Fruit fly (Drosophila melanogaster) whole organism, prepupa: ENCODE data around the gene Acer.
A peak's percentile ranks its signal among the peaks of the same experiment; 100 is the strongest.

Source experiments
- CG11294 ChIP-seq: fragments of 200-800 bp; sonication (Bioruptor generic); IDR thresholded peaks from 2 replicates; pipeline ENCODE4 v1.3.6; 2022; ENCODE audit warnings: missing biosample characterization, missing genetic modification characterization
- CG11762 ChIP-seq: fragments of 200-800 bp; sonication (Bioruptor generic); optimal IDR thresholded peaks from 3 replicates; lab custom pipeline; 2016; ENCODE audit warnings: missing biosample characterization, missing genetic modification characterization; ENCODE audit not compliant: insufficient read depth
- CG15336 ChIP-seq: fragments of 200-800 bp; sonication (Bioruptor generic); IDR thresholded peaks from 2 replicates; pipeline ENCODE4 v1.3.6; 2022; ENCODE audit warnings: missing biosample characterization, missing genetic modification characterization
- CG3032 ChIP-seq: fragments of 200-800 bp; optimal IDR thresholded peaks from 2 replicates; lab custom pipeline; 2019; ENCODE audit warnings: missing biosample characterization, mild to moderate bottlenecking, missing genetic modification characterization, moderate library complexity
- CG31627 ChIP-seq: fragments of 200-800 bp; sonication (Bioruptor generic); optimal IDR thresholded peaks from 3 replicates; lab custom pipeline; 2016; ENCODE audit warnings: missing biosample characterization, missing genetic modification characterization
- CG32006 ChIP-seq: fragments of 200-800 bp; sonication (Bioruptor generic); optimal IDR thresholded peaks from 3 replicates; lab custom pipeline; 2017; ENCODE audit warnings: missing biosample characterization, mild to moderate bottlenecking, missing genetic modification characterization
- CG34406 ChIP-seq: fragments of 200-800 bp; sonication (Bioruptor generic); optimal IDR thresholded peaks from 3 replicates; lab custom pipeline; 2016; ENCODE audit warnings: missing biosample characterization, missing genetic modification characterization
- CG3919 ChIP-seq: fragments of 200-800 bp; sonication (Bioruptor generic); optimal IDR thresholded peaks from 3 replicates; lab custom pipeline; 2016; ENCODE audit warnings: missing biosample characterization, missing genetic modification characterization
- CG6163 ChIP-seq: fragments of 200-800 bp; sonication (Bioruptor generic); IDR thresholded peaks from 3 replicates; pipeline ENCODE4 v1.3.6; 2022; ENCODE audit warnings: missing biosample characterization, missing genetic modification characterization
- CG6808 ChIP-seq: fragments of 200-800 bp; sonication (Bioruptor generic); optimal IDR thresholded peaks from 3 replicates; lab custom pipeline; 2017; ENCODE audit warnings: missing biosample characterization, missing genetic modification characterization, mild to moderate bottlenecking, moderate library complexity, missing genetic modification reagents
- CG7368 ChIP-seq: fragments of 200-800 bp; sonication (Bioruptor generic); optimal IDR thresholded peaks from 3 replicates; lab custom pipeline; 2016; ENCODE audit warnings: missing biosample characterization, missing genetic modification characterization
- CG8119 ChIP-seq: fragments of 200-800 bp; sonication (Bioruptor generic); IDR thresholded peaks from 3 replicates; pipeline ENCODE4 v1.3.6; 2022; ENCODE audit warnings: missing biosample characterization, missing genetic modification characterization
- CG8632 ChIP-seq: fragments of 200-800 bp; sonication (Bioruptor generic); optimal IDR thresholded peaks from 3 replicates; lab custom pipeline; 2016; ENCODE audit warnings: missing biosample characterization, missing genetic modification characterization
- CG9139 ChIP-seq: fragments of 200-800 bp; sonication (Bioruptor generic); optimal IDR thresholded peaks from 3 replicates; lab custom pipeline; 2017; ENCODE audit warnings: missing biosample characterization, mild to moderate bottlenecking, missing genetic modification characterization
- Eip75B ChIP-seq: fragments of 200-800 bp; sonication (Bioruptor generic); optimal IDR thresholded peaks from 3 replicates; lab custom pipeline; 2016; ENCODE audit warnings: missing biosample characterization, missing genetic modification characterization
- Eip78C ChIP-seq: fragments of 200-800 bp; sonication (Bioruptor generic); peaks from one replicate; lab custom pipeline; 2016; ENCODE audit warnings: missing biosample characterization, missing genetic modification characterization
- Ets96B ChIP-seq: fragments of 200-800 bp; optimal IDR thresholded peaks from 2 replicates; lab custom pipeline; 2019; ENCODE audit warnings: missing biosample characterization, mild to moderate bottlenecking, missing genetic modification characterization, moderate library complexity
- Gug ChIP-seq: fragments of 200-800 bp; sonication (Bioruptor generic); IDR thresholded peaks from 2 replicates; pipeline ENCODE4 v1.3.6; 2022; ENCODE audit warnings: missing biosample characterization, missing genetic modification characterization
- Hr38 ChIP-seq: sonication (Bioruptor generic); optimal IDR thresholded peaks from 2 replicates; lab custom pipeline; 2016; ENCODE audit warnings: missing biosample characterization, missing genetic modification characterization
- Lpt ChIP-seq: fragments of 200-800 bp; sonication (Bioruptor generic); optimal IDR thresholded peaks from 3 replicates; lab custom pipeline; 2016; ENCODE audit warnings: missing biosample characterization, missing genetic modification characterization
- Met ChIP-seq: fragments of 200-800 bp; sonication (Bioruptor generic); optimal IDR thresholded peaks from 3 replicates; lab custom pipeline; 2016; ENCODE audit warnings: missing biosample characterization, missing genetic modification characterization
- OdsH ChIP-seq: fragments of 200-800 bp; sonication (Bioruptor generic); optimal IDR thresholded peaks from 3 replicates; lab custom pipeline; 2016; ENCODE audit warnings: missing biosample characterization, missing genetic modification characterization
- Smox ChIP-seq: fragments of 200-800 bp; sonication (Bioruptor generic); optimal IDR thresholded peaks from 3 replicates; lab custom pipeline; 2016; ENCODE audit warnings: missing biosample characterization, missing genetic modification characterization
- Sox102F ChIP-seq: fragments of 200-800 bp; sonication (Bioruptor generic); optimal IDR thresholded peaks from 2 replicates; lab custom pipeline; 2016; ENCODE audit warnings: missing biosample characterization, mild to moderate bottlenecking, missing genetic modification characterization
- achi ChIP-seq: fragments of 200-800 bp; sonication (Bioruptor generic); optimal IDR thresholded peaks from 3 replicates; lab custom pipeline; 2016; ENCODE audit warnings: missing biosample characterization, missing genetic modification characterization
- cyc ChIP-seq: fragments of 200-800 bp; sonication (Bioruptor generic); optimal IDR thresholded peaks from 3 replicates; lab custom pipeline; 2016; ENCODE audit warnings: missing biosample characterization, missing genetic modification characterization
- dsx ChIP-seq: fragments of 200-800 bp; optimal IDR thresholded peaks from 3 replicates; lab custom pipeline; 2019; ENCODE audit warnings: missing biosample characterization, mild to moderate bottlenecking, missing genetic modification characterization, moderate library complexity; ENCODE audit not compliant: poor library complexity, severe bottlenecking
- esn ChIP-seq: fragments of 200-800 bp; sonication (Bioruptor generic); optimal IDR thresholded peaks from 2 replicates; lab custom pipeline; 2016; ENCODE audit warnings: missing biosample characterization, mild to moderate bottlenecking, missing genetic modification characterization, moderate library complexity
- fd59A ChIP-seq: fragments of 200-800 bp; sonication (Bioruptor generic); optimal IDR thresholded peaks from 2 replicates; lab custom pipeline; 2017; ENCODE audit warnings: missing biosample characterization, mild to moderate bottlenecking, missing genetic modification characterization, missing genetic modification reagents
- fkh ChIP-seq: fragments of 200-800 bp; sonication (Bioruptor generic); optimal IDR thresholded peaks from 3 replicates; lab custom pipeline; 2017; ENCODE audit warnings: missing biosample characterization, mild to moderate bottlenecking, missing genetic modification characterization, moderate library complexity
- net ChIP-seq: fragments of 200-800 bp; sonication (Bioruptor generic); optimal IDR thresholded peaks from 3 replicates; lab custom pipeline; 2016; ENCODE audit warnings: missing biosample characterization, missing genetic modification characterization
- salr ChIP-seq, 2 experiments: fragments of 200-800 bp; sonication (Bioruptor generic); optimal IDR thresholded peaks; 3 replicates each; lab custom pipeline; 2016 to 2018; ENCODE audit warnings: missing biosample characterization in 2 of 2, missing genetic modification characterization in 2 of 2, mild to moderate bottlenecking in 1 of 2
- spab ChIP-seq: fragments of 200-800 bp; sonication (Bioruptor generic); optimal IDR thresholded peaks from 2 replicates; lab custom pipeline; 2017; ENCODE audit warnings: missing biosample characterization, mild to moderate bottlenecking, missing genetic modification characterization, missing genetic modification reagents
- ss ChIP-seq, 2 experiments: fragments of 200-800 bp; sonication (Bioruptor generic); optimal IDR thresholded peaks; 2 replicates in 1 of 2; 3 replicates in 1 of 2; lab custom pipeline; 2017 to 2018; ENCODE audit warnings: mild to moderate bottlenecking in 2 of 2, missing biosample characterization in 2 of 2, missing genetic modification characterization in 2 of 2, moderate library complexity in 1 of 2
- topi ChIP-seq: fragments of 200-800 bp; sonication (Bioruptor generic); optimal IDR thresholded peaks from 3 replicates; lab custom pipeline; 2016; ENCODE audit warnings: missing biosample characterization, missing genetic modification characterization
- vri ChIP-seq: fragments of 200-800 bp; sonication (Bioruptor generic); optimal IDR thresholded peaks from 3 replicates; lab custom pipeline; 2016; ENCODE audit warnings: missing biosample characterization, mild to moderate bottlenecking, missing genetic modification characterization

The Acer gene

dm6 chr2L:8473448-8473847 lies 48.3 kb upstream of the Acer start (continued):
- TF ChIP-seq Lpt (GFP tag; lab: Kevin White, UChicago) (peak; percentile 36), Eip75B (GFP tag; lab: Kevin White, UChicago) (peak; percentile 73), Gug (GFP tag; lab: Robert Waterston, UW) (peak; percentile 40; the same call in 1 of the 2 replicates), CG6808 (GFP tag; lab: Kevin White, UChicago) (peak; percentile 84), dsx (GFP tag; lab: Kevin White, UChicago) (peak; percentile 63), topi (peak; percentile 73), CG15336 (GFP tag; lab: Robert Waterston, UW) (peak; percentile 72), vri (peak; percentile 61), cyc (GFP tag; lab: Kevin White, UChicago) (peak; percentile 74), CG11294 (GFP tag; lab: Robert Waterston, UW) (peak; percentile 31; the same call in 1 of the 2 replicates), net (GFP tag; lab: Kevin White, UChicago) (peak; percentile 79), CG32006 (GFP tag; lab: Kevin White, UChicago) (peak; percentile 58), Hr38 (GFP tag; lab: Kevin White, UChicago) (no peak), ss (GFP tag; optimal IDR thresholded peaks at IDR 0.05; lab: Kevin White, UChicago) (peak; percentile 81 to 82), CG8119 (GFP tag; lab: Robert Waterston, UW) (peak; percentile 71; the same call in 2 of the 3 replicates), Smox (GFP tag; lab: Kevin White, UChicago) (peak; percentile 63), CG31627 (GFP tag; lab: Kevin White, UChicago) (peak; percentile 73)

- TF ChIP-seq CG11762 (no peak), CG7368 (GFP tag; lab: Kevin White, UChicago) (no peak), CG9139 (GFP tag; lab: Kevin White, UChicago) (no peak), Eip78C (GFP tag; lab: Kevin White, UChicago) (no peak), salr (GFP tag; optimal IDR thresholded peaks at IDR 0.05; lab: Kevin White, UChicago) (no peak), OdsH (no peak)
These were observed 44.7 kb upstream of the Acer start, which contains the start of gene CheA29a for dm6 chr2L:8477049-8477448. Gene CheA29a (plus strand): TSS chr2L:8477349.

- no peak for TF ChIP-seq CG34406
- TF ChIP-seq CG3032 (tag; lab: Kevin White, UChicago): no peak
- TF ChIP-seq CG8119 (GFP tag; lab: Robert Waterston, UW): no peak
- TF ChIP-seq fd59A (GFP tag; lab: Kevin White, UChicago): no peak
- no peak for TF ChIP-seq spab (GFP tag; lab: Kevin White, UChicago)
- no peak for TF ChIP-seq CG3919 (GFP tag; lab: Kevin White, UChicago)
- TF ChIP-seq Ets96B (tag; lab: Kevin White, UChicago): no peak
These were observed 43.8 kb upstream of the Acer start for dm6 chr2L:8477971-8478370.

dm6 chr2L:8478379-8478778 lies 43.4 kb upstream of the Acer start:
- TF ChIP-seq Sox102F (GFP tag; lab: Kevin White, UChicago): no peak
- TF ChIP-seq achi: no peak
- TF ChIP-seq ss (GFP tag; optimal IDR thresholded peaks at IDR 0.05; lab: Kevin White, UChicago): no peak
- no peak for TF ChIP-seq Met
- no peak for TF ChIP-seq esn (GFP tag; lab: Kevin White, UChicago)
- TF ChIP-seq spab (GFP tag; lab: Kevin White, UChicago): no peak
- TF ChIP-seq fkh (GFP tag; lab: Kevin White, UChicago): no peak
- no peak for TF ChIP-seq CG8632
- TF ChIP-seq topi: no peak
- no peak; the same call in 2 of the 3 replicates for TF ChIP-seq CG6163 (GFP tag; lab: Robert Waterston, UW)
- TF ChIP-seq salr (GFP tag; optimal IDR thresholded peaks at IDR 0.05; lab: Kevin White, UChicago): no peak
- no peak for TF ChIP-seq Eip78C (GFP tag; lab: Kevin White, UChicago)
